Worm (Caenorhabditis elegans) whole organism, early embryonic: ENCODE data around the gene C36E8.4.

ENCODE experiments used
- B0310.2 ChIP-seq: sonication (generic microtip); optimal IDR thresholded peaks from 2 replicates; lab custom pipeline; 2016; ENCODE audit warnings: mild to moderate bottlenecking, missing genetic modification characterization, missing compliant biosample characterization
- aly-1 ChIP-seq: sonication (generic microtip); optimal IDR thresholded peaks from 2 replicates; lab custom pipeline; 2016; ENCODE audit warnings: missing genetic modification characterization, missing compliant biosample characterization
- ama-1 ChIP-seq: fragments of 150-350 bp; optimal IDR thresholded peaks from 2 replicates; lab custom pipeline; 2014
- ets-7 ChIP-seq: sonication (generic microtip); optimal IDR thresholded peaks from 2 replicates; lab custom pipeline; 2016; ENCODE audit warnings: missing genotype, missing genetic modification characterization, missing compliant biosample characterization
- flt-1 ChIP-seq: fragments of 200-800 bp; sonication (Bioruptor generic); IDR thresholded peaks from 2 replicates; pipeline ENCODE4 v1.3.6; 2022; ENCODE audit warnings: missing genetic modification characterization, missing compliant biosample characterization
- pes-1 ChIP-seq: fragments of 200-800 bp; sonication (Bioruptor generic); IDR thresholded peaks from 2 replicates; pipeline ENCODE4 v1.3.6; 2022; ENCODE audit warnings: missing genetic modification reagents, missing genetic modification characterization, missing compliant biosample characterization
- sea-1 ChIP-seq: fragments of 200-800 bp; sonication (Bioruptor generic); conservative IDR thresholded peaks from 2 replicates; pipeline ENCODE4 v1.3.6; 2022; ENCODE audit warnings: missing genetic modification characterization, missing compliant biosample characterization
- tbx-11 ChIP-seq: fragments of 200-800 bp; sonication (Bioruptor generic); IDR thresholded peaks from 2 replicates; pipeline ENCODE4 v1.3.6; 2022; ENCODE audit warnings: missing genetic modification characterization, missing compliant biosample characterization

DNA sequence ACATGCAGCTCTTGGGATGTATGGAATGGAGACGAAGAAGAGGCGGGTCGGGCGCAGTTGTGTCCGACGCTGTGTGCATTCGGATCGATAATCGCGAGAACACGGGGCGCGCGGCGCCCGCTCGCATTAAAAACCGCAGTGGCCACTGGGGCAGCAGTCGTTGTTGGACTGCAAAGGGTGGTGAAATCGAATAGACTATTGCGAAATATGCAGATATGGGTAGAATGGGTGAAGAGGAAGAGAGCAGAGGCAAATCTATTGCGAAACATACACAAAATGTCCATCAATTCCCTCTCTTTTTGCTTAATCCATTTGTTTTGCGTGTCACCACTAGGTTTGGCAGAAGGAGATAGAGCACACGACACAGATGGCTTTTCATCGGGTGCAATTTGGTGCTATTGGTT lies 6.0 kb downstream of the C36E8.4 start:
- no peak for TF ChIP-seq ama-1 (lab: Kevin White, UChicago)
- TF ChIP-seq flt-1, result no peak
- TF ChIP-seq sea-1 (GFP tag; lab: Robert Waterston, UW), result no peak
- no peak for TF ChIP-seq B0310.2 (tag; lab: Kevin White, UChicago)
- no peak for TF ChIP-seq tbx-11 (GFP tag; lab: Robert Waterston, UW)
- no peak for TF ChIP-seq pes-1 (GFP tag; lab: Robert Waterston, UW)
- TF ChIP-seq ets-7, result no peak
- TF ChIP-seq aly-1 (tag; lab: Kevin White, UChicago), result no peak
